Worm (Caenorhabditis elegans) whole organism, late embryonic: ENCODE data around the gene T25E12.6.

Experiments used
- C08G9.2 ChIP-seq: sonication (generic microtip); optimal IDR thresholded peaks from 2 replicates; lab custom pipeline; 2016; ENCODE audit warnings: mild to moderate bottlenecking, missing genetic modification characterization, moderate library complexity, missing compliant biosample characterization
- F13H6.1 ChIP-seq: sonication (generic microtip); optimal IDR thresholded peaks from 2 replicates; lab custom pipeline; 2016; ENCODE audit warnings: missing genetic modification characterization, missing compliant biosample characterization
- K02D7.2 ChIP-seq: sonication (generic microtip); optimal IDR thresholded peaks from 2 replicates; lab custom pipeline; 2017; ENCODE audit warnings: mild to moderate bottlenecking, missing genetic modification characterization, missing compliant biosample characterization
- K09A11.1 ChIP-seq: sonication (generic microtip); optimal IDR thresholded peaks from 2 replicates; lab custom pipeline; 2017; ENCODE audit warnings: antibody characterized with exemption, mild to moderate bottlenecking, missing genetic modification characterization, missing compliant biosample characterization; ENCODE audit not compliant: insufficient read depth
- ahr-1 ChIP-seq: sonication (generic microtip); optimal IDR thresholded peaks from 2 replicates; lab custom pipeline; 2016; ENCODE audit warnings: missing genetic modification characterization, missing compliant biosample characterization
- ceh-14 ChIP-seq: sonication (generic microtip); optimal IDR thresholded peaks from 2 replicates; lab custom pipeline; 2016; ENCODE audit warnings: missing genotype, missing genetic modification characterization, missing compliant biosample characterization
- ceh-2 ChIP-seq: sonication (generic microtip); optimal IDR thresholded peaks from 2 replicates; lab custom pipeline; 2016; ENCODE audit warnings: missing genotype, missing genetic modification characterization, missing compliant biosample characterization
- ceh-30 ChIP-seq: fragments of 150-350 bp; optimal IDR thresholded peaks from 2 replicates; lab custom pipeline; 2014; ENCODE audit warnings: missing biosample characterization, missing genetic modification characterization
- ceh-31 ChIP-seq: sonication (generic microtip); optimal IDR thresholded peaks from 2 replicates; lab custom pipeline; 2016; ENCODE audit warnings: missing genetic modification characterization, missing compliant biosample characterization
- ceh-45 ChIP-seq: fragments of 200-800 bp; sonication (Bioruptor generic); IDR thresholded peaks from 2 replicates; pipeline ENCODE4 v1.3.6; 2022; ENCODE audit warnings: missing genetic modification reagents, missing genetic modification characterization, missing compliant biosample characterization
- ceh-6 ChIP-seq: fragments of 200-800 bp; sonication (Bioruptor generic); optimal IDR thresholded peaks from 2 replicates; lab custom pipeline; 2018; ENCODE audit warnings: mild to moderate bottlenecking, missing genetic modification characterization, missing compliant biosample characterization
- dmd-4 ChIP-seq: sonication (generic microtip); optimal IDR thresholded peaks from 2 replicates; lab custom pipeline; 2016; ENCODE audit warnings: borderline replicate concordance, missing genetic modification characterization, missing compliant biosample characterization
- dve-1 ChIP-seq: sonication (generic microtip); optimal IDR thresholded peaks from 2 replicates; lab custom pipeline; 2017; ENCODE audit warnings: antibody characterized with exemption, mild to moderate bottlenecking, missing genetic modification characterization, missing compliant biosample characterization
- elt-2 ChIP-seq: sonication (generic microtip); optimal IDR thresholded peaks from 2 replicates; lab custom pipeline; 2016; ENCODE audit warnings: missing genetic modification reagents, missing genetic modification characterization, missing compliant biosample characterization
- eyg-1 ChIP-seq: sonication (generic microtip); optimal IDR thresholded peaks from 2 replicates; lab custom pipeline; 2016; ENCODE audit warnings: missing genotype, missing genetic modification characterization, missing compliant biosample characterization
- fkh-10 ChIP-seq: fragments of 150-350 bp; optimal IDR thresholded peaks from 2 replicates; lab custom pipeline; 2014; ENCODE audit warnings: missing biosample characterization, missing genetic modification reagents, missing genetic modification characterization
- hlh-15 ChIP-seq: sonication (generic microtip); optimal IDR thresholded peaks from 2 replicates; lab custom pipeline; 2016; ENCODE audit warnings: missing genetic modification characterization, missing compliant biosample characterization
- hlh-8 ChIP-seq: sonication (generic microtip); optimal IDR thresholded peaks from 2 replicates; lab custom pipeline; 2016; ENCODE audit warnings: missing genotype, missing genetic modification characterization, missing compliant biosample characterization
- lim-6 ChIP-seq: sonication (generic microtip); optimal IDR thresholded peaks from 2 replicates; lab custom pipeline; 2016; ENCODE audit warnings: missing genetic modification characterization, missing compliant biosample characterization
- mec-3 ChIP-seq: sonication (generic microtip); optimal IDR thresholded peaks from 2 replicates; lab custom pipeline; 2016; ENCODE audit warnings: borderline replicate concordance, missing genetic modification characterization, missing compliant biosample characterization
- nfya-1 ChIP-seq: sonication (generic microtip); optimal IDR thresholded peaks from 2 replicates; lab custom pipeline; 2017; ENCODE audit warnings: missing genetic modification characterization, mild to moderate bottlenecking, missing compliant biosample characterization, antibody characterized with exemption, moderate library complexity
- nhr-232 ChIP-seq: sonication (generic microtip); optimal IDR thresholded peaks from 2 replicates; lab custom pipeline; 2016; ENCODE audit warnings: missing genetic modification characterization, missing compliant biosample characterization
- pax-1 ChIP-seq: fragments of 150-350 bp; optimal IDR thresholded peaks from 2 replicates; lab custom pipeline; 2014; ENCODE audit warnings: missing biosample characterization, missing genetic modification characterization
- pqm-1 ChIP-seq: sonication (generic microtip); optimal IDR thresholded peaks from 2 replicates; lab custom pipeline; 2016; ENCODE audit warnings: missing genetic modification characterization, missing compliant biosample characterization
- pros-1 ChIP-seq: fragments of 150-350 bp; optimal IDR thresholded peaks from 2 replicates; lab custom pipeline; 2014; ENCODE audit warnings: missing biosample characterization, missing genetic modification reagents, missing genetic modification characterization
- ref-2 ChIP-seq: sonication (generic microtip); optimal IDR thresholded peaks from 2 replicates; lab custom pipeline; 2016; ENCODE audit warnings: missing genetic modification characterization, missing compliant biosample characterization
- rnt-1 ChIP-seq: sonication (generic microtip); optimal IDR thresholded peaks from 2 replicates; lab custom pipeline; 2016; ENCODE audit warnings: missing genetic modification characterization, missing compliant biosample characterization
- sdc-2 ChIP-seq: sonication (generic microtip); optimal IDR thresholded peaks from 2 replicates; lab custom pipeline; 2016; ENCODE audit warnings: missing genotype, missing genetic modification characterization, missing compliant biosample characterization
- ttx-3 ChIP-seq: sonication (generic microtip); optimal IDR thresholded peaks from 2 replicates; lab custom pipeline; 2016; ENCODE audit warnings: missing genetic modification reagents, missing genetic modification characterization, missing compliant biosample characterization
- unc-42 ChIP-seq: sonication (generic microtip); optimal IDR thresholded peaks from 2 replicates; lab custom pipeline; 2016; ENCODE audit warnings: missing genotype, missing genetic modification characterization, missing compliant biosample characterization
- ztf-16 ChIP-seq: sonication (generic microtip); optimal IDR thresholded peaks from 2 replicates; lab custom pipeline; 2017; ENCODE audit warnings: missing genetic modification characterization, missing compliant biosample characterization

Gene T25E12.6

DNA sequence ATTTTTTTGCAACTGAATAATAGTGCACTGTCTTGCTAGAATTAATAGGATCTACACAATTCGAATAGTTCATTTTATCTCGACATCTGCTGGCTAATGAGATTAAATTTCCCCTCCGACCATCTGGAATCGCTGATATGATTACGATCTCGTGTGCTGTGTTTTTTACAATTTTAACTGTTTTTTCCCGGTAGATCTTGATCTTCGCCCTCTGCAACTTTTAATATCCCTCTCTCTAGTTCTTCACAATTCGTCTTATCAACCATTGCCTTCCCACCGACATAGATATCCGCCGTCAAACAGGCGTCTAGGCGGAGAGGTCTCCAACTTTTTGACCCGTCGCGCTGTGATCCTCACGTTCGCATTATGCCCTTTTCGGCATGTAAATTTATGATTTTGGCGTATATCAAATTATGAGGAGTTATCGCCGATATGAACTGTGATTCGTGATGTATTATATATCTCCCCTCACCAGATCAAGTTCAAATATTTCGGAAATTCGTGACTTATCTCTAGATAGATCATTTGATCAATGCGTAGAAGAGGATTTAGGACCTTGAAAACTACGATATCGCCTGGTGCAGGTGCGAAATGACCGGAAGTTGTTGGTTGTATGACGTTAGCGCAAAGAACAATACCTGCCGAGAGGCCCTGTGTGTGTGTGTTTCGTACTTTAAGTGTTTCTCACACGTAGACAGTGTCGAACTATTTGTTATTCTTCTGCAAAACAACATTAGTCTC lies 36.5 kb downstream of the T25E12.6 start:
- TF ChIP-seq K02D7.2 (tag; lab: Kevin White, UChicago) (no peak), dmd-4 (tag; lab: Kevin White, UChicago) (no peak), ceh-14 (tag; lab: Kevin White, UChicago) (no peak), ceh-6 (GFP tag; lab: Kevin White, UChicago) (no peak), rnt-1 (tag; lab: Kevin White, UChicago) (no peak)

ce11 chrV:16779281-16779597 lies 37.0 kb downstream of the T25E12.6 start:
- TF ChIP-seq hlh-15 (tag; lab: Kevin White, UChicago) (no peak), dmd-4 (tag; lab: Kevin White, UChicago) (no peak), dve-1 (tag; lab: Kevin White, UChicago) (no peak), nfya-1 (no peak), ceh-2 (no peak), ceh-30 (tag; lab: Kevin White, UChicago) (no peak), pqm-1 (tag; lab: Kevin White, UChicago) (no peak), F13H6.1 (no peak), pros-1 (tag; lab: Kevin White, UChicago) (no peak), K09A11.1 (tag; lab: Kevin White, UChicago) (no peak), ref-2 (tag; lab: Kevin White, UChicago) (no peak), ceh-45 (GFP tag; lab: Robert Waterston, UW) (no peak)
- TF ChIP-seq, all 69 proteins: peak for 0

- TF ChIP-seq mec-3 (tag; lab: Kevin White, UChicago) (no peak), ttx-3 (tag; lab: Kevin White, UChicago) (no peak), pax-1 (no peak), K09A11.1 (tag; lab: Kevin White, UChicago) (no peak), fkh-10 (GFP tag; lab: Kevin White, UChicago) (no peak)
These were observed 37.7 kb downstream of the T25E12.6 start for ce11 chrV:16779971-16780370.

- TF ChIP-seq C08G9.2 (tag; lab: Kevin White, UChicago) (no peak), hlh-15 (tag; lab: Kevin White, UChicago) (no peak), lim-6 (tag; lab: Kevin White, UChicago) (no peak), ceh-31 (no peak), pax-1 (no peak), nhr-232 (no peak)
- TF ChIP-seq, all 69 proteins: peak for 0
These were observed 38.3 kb downstream of the T25E12.6 start for ce11 chrV:16780554-16780953.

DNA sequence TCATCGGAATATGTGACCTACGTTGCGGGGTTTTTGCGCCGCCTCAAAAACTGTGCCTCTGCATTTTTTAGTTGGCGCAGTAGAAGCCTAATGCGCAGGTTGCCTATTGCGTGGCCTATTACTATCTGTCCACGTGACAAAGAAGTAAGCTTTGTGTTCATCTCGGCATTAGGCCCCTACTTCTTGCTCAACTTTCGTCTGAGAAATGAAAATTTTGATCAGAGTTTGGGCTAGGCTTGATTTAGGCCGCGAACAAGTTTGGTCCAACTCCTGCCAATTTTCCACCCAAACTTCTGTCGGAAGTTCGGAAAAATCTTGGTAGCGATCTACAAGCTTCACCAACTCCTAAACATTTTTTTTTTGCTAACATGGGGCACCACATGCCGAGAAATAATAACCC lies 39.8 kb downstream of the T25E12.6 start:
- TF ChIP-seq hlh-8 (tag; lab: Kevin White, UChicago): no peak
- TF ChIP-seq ztf-16: no peak
- TF ChIP-seq rnt-1 (tag; lab: Kevin White, UChicago): no peak
- no peak for TF ChIP-seq sdc-2 (tag; lab: Kevin White, UChicago)
- TF ChIP-seq ahr-1 (tag; lab: Kevin White, UChicago): no peak
- no peak for TF ChIP-seq nhr-232
- no peak for TF ChIP-seq unc-42 (tag; lab: Kevin White, UChicago)
- TF ChIP-seq nfya-1: no peak
- no peak for TF ChIP-seq ref-2 (tag; lab: Kevin White, UChicago)
- TF ChIP-seq elt-2 (tag; lab: Kevin White, UChicago): no peak
- TF ChIP-seq fkh-10 (GFP tag; lab: Kevin White, UChicago): no peak

DNA sequence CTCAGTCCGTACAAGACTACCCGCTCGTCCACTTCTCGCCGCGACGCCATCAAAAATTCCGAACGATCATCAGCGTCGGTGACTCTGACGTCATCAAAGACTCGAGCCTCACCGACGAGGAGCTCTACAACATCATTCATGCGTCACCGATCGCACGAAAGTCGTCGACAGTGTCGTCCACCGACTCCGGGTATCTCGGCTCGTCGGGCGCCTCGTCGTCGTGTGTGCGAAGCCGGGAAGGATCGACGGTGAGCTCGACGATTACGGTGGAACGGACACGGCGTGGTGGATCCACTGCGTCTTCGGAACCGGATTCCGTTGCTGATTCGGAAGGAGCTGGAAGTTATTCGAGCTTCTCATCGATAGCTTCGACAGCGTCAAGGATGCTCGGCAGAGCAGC lies 42.6 kb downstream of the T25E12.6 start:
- TF ChIP-seq eyg-1 (tag; lab: Kevin White, UChicago) (no peak), F13H6.1 (no peak)
